Worm (Caenorhabditis elegans) whole organism, young adult: ENCODE measurements around the gene exc-1.

Experiments used
- F39B2.1 ChIP-seq: fragments of 200-800 bp; sonication (Bioruptor generic); IDR thresholded peaks from 2 replicates; pipeline ENCODE4 v1.3.6; 2022; ENCODE audit warnings: missing genetic modification reagents, missing genetic modification characterization, missing compliant biosample characterization
- ztf-6 ChIP-seq: fragments of 200-800 bp; sonication (Bioruptor generic); IDR thresholded peaks from 2 replicates; pipeline ENCODE4 v1.3.6; 2022; ENCODE audit warnings: missing genetic modification reagents, missing genetic modification characterization, missing compliant biosample characterization

DNA sequence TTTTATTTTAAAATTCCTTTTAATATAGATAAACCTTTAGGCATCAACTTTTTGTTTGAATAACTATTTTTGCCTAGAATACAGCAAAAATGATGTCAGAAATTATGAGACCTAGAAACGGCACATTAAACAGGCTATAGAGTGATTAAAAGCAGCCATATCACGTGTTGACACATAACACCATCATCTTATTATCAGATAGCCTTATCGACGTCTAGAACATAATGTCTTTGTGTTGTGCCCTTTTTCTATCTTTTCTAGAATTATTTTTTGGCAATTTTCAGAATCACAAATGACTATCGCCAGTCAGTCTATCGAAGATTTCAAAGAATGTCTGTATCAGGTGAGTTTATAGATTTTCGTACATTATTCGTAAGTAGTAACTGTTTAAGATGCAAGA, 16.9 kb upstream of the exc-1 start:
- TF ChIP-seq F39B2.1 (GFP tag; lab: Robert Waterston, UW) (no peak), ztf-6 (GFP tag; lab: Robert Waterston, UW) (no peak)
